Worm (Caenorhabditis elegans): ENCODE results near the gene msrp-7.
A peak's percentile ranks its signal among the peaks of the same experiment; 100 is the strongest.

The msrp-7 gene

DNA sequence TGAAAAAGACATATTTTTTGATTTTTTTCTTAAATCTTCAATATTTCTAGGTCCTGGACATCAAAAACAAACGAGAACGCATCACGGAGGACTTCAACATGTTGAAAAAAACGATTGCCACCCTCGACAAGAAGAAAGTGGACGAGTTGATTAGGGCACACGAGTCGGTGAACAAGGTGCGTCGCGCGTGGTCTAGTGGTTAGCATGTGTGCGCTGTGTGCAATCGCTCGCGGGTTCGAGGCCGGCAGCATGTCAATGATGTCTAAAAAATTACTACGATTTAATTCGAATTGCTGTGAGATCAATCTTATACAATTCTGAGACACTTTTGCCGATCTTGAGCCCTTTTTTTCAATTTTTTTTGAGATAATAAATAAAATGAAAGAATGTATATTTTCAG lies 29.3 kb downstream of the msrp-7 start:
- TF ChIP-seq zfp-2 (tag; optimal IDR thresholded peaks at IDR 0.05) (peak; percentile 37), zfp-3 (GFP tag; conservative IDR thresholded peaks at IDR 0.05) (peak; percentile 78; the same call in 1 of the 2 replicates), daf-8 (GFP tag; IDR thresholded peaks at IDR 0.05) (no peak), mdt-29 (GFP tag; IDR thresholded peaks at IDR 0.05) (peak; percentile 65), ceh-28 (tag; optimal IDR thresholded peaks at IDR 0.05) (no peak), dmd-9 (GFP tag; IDR thresholded peaks at IDR 0.05) (peak; percentile 79; the same call in 1 of the 2 replicates), ztf-11 (tag; optimal IDR thresholded peaks at IDR 0.05) (peak; percentile 9), aly-2 (tag; optimal IDR thresholded peaks at IDR 0.05) (peak; percentile 23), hif-1 (tag; optimal IDR thresholded peaks at IDR 0.05) (peak; percentile 50 to 56), ZK546.5 (tag; optimal IDR thresholded peaks at IDR 0.05) (no peak), ztf-7 (tag; optimal IDR thresholded peaks at IDR 0.05) (peak; percentile 69), snpc-4 (tag; optimal IDR thresholded peaks at IDR 0.05) (no peak), spr-3 (GFP tag; optimal IDR thresholded peaks at IDR 0.05) (peak; percentile 77), F26F4.8 (GFP tag; conservative IDR thresholded peaks at IDR 0.05) (peak; percentile 96), nhr-102 (tag; optimal IDR thresholded peaks at IDR 0.05) (peak; percentile 84), ctbp-1 (GFP tag; IDR thresholded peaks at IDR 0.05) (peak; percentile 88), fos-1 (tag; optimal IDR thresholded peaks at IDR 0.05) (no peak), daf-19 (GFP tag; conservative IDR thresholded peaks at IDR 0.05) (no peak), lsy-2 (tag; optimal IDR thresholded peaks at IDR 0.05) (peak; percentile 35 to 85), egl-27 (tag; optimal IDR thresholded peaks at IDR 0.05) (no peak), nhr-11 (tag; optimal IDR thresholded peaks at IDR 0.05) (peak; percentile 59), sdz-12 (GFP tag; optimal IDR thresholded peaks at IDR 0.05) (peak; percentile 75), ces-1 (GFP tag; optimal IDR thresholded peaks at IDR 0.05) (peak; percentile 43), nhr-25 (tag; optimal IDR thresholded peaks at IDR 0.05; ENCODE audit: borderline replicate concordance, insufficient read depth) (peak; percentile 62), nhr-48 (tag; optimal IDR thresholded peaks at IDR 0.05) (peak; percentile 55), ZK337.2 (GFP tag; IDR thresholded peaks at IDR 0.05) (peak; percentile 82; the same call in 1 of the 2 replicates), F10B5.3 (tag; optimal IDR thresholded peaks at IDR 0.05) (peak; percentile 11), lin-39 (tag; optimal IDR thresholded peaks at IDR 0.05) (no peak), mxl-3 (GFP tag; optimal IDR thresholded peaks at IDR 0.05) (peak; percentile 61), duxl-1 (tag; optimal IDR thresholded peaks at IDR 0.05; ENCODE audit: poor library complexity) (peak; percentile 91), mdl-1 (tag; optimal IDR thresholded peaks at IDR 0.05) (peak; percentile 30 to 71), ceh-82 (tag; optimal IDR thresholded peaks at IDR 0.05) (no peak), zip-2 (tag; optimal IDR thresholded peaks at IDR 0.05) (peak; percentile 42), ceh-20 (GFP tag; IDR thresholded peaks at IDR 0.05) (peak; percentile 75), unc-62 (GFP tag; optimal IDR thresholded peaks at IDR 0.05 in 1 of 2) (peak in 1 of 2 experiments; percentile 97), unc-62 (tag; optimal IDR thresholded peaks at IDR 0.05) (no peak), D1046.2 (GFP tag; IDR thresholded peaks at IDR 0.05) (peak; percentile 92), attf-4 (tag; optimal IDR thresholded peaks at IDR 0.05) (no peak), ceh-32 (tag; optimal IDR thresholded peaks at IDR 0.05; ENCODE audit: poor library complexity) (peak; percentile 57), zag-1 (tag; optimal IDR thresholded peaks at IDR 0.05) (no peak), fkh-10 (GFP tag; optimal IDR thresholded peaks at IDR 0.05) (peak; percentile 41), tra-1 (GFP tag; IDR thresholded peaks at IDR 0.05) (peak; percentile 79), ama-1 (optimal IDR thresholded peaks at IDR 0.05) (peak; percentile 22), Y5F2A.4 (GFP tag; optimal IDR thresholded peaks at IDR 0.05) (peak; percentile 57), dve-1 (tag; optimal IDR thresholded peaks at IDR 0.05; ENCODE audit: insufficient read depth) (peak; percentile 78), F44E2.7 (GFP tag; IDR thresholded peaks at IDR 0.05) (peak; percentile 79; the same call in 1 of the 2 replicates), hlh-11 (tag; optimal IDR thresholded peaks at IDR 0.05) (peak; percentile 72), mes-2 (tag; optimal IDR thresholded peaks at IDR 0.05; ENCODE audit: poor library complexity, severe bottlenecking) (peak; percentile 91), nhr-76 (tag; optimal IDR thresholded peaks at IDR 0.05) (no peak), Y75B8A.6 (GFP tag; IDR thresholded peaks at IDR 0.05) (0 out of 2 replicates have a peak, but pooled peaks have one; percentile 60), Y105C5A.15 (GFP tag; IDR thresholded peaks at IDR 0.05) (peak; percentile 93; the same call in 1 of the 2 replicates)

Data from whole organism, L4 larva.